Fruit fly (Drosophila melanogaster) whole organism, embryonic: ENCODE results near the gene CG45065.

Experiments used
- Abd-B ChIP-seq: fragments of 200-800 bp; sonication (Bioruptor generic); optimal IDR thresholded peaks from 2 replicates; lab custom pipeline; 2018; ENCODE audit warnings: missing biosample characterization, mild to moderate bottlenecking, missing genetic modification characterization, moderate library complexity
- BtbVII ChIP-seq: fragments of 200-800 bp; sonication (Bioruptor generic); optimal IDR thresholded peaks from 3 replicates; lab custom pipeline; 2017; ENCODE audit warnings: missing biosample characterization, mild to moderate bottlenecking, missing genetic modification characterization
- Bteb2 ChIP-seq: fragments of 200-800 bp; sonication (Bioruptor generic); optimal IDR thresholded peaks from 2 replicates; lab custom pipeline; 2016; ENCODE audit warnings: missing biosample characterization, missing genetic modification characterization
- CG10321 ChIP-seq: fragments of 200-800 bp; sonication (Bioruptor generic); IDR thresholded peaks from 2 replicates; pipeline ENCODE4 v1.3.6; 2022; ENCODE audit warnings: missing biosample characterization, missing genetic modification characterization
- CG11696 ChIP-seq: fragments of 200-800 bp; sonication (Bioruptor generic); IDR thresholded peaks from 2 replicates; pipeline ENCODE4 v1.3.6; 2022; ENCODE audit warnings: missing biosample characterization, missing genetic modification characterization
- CG12071 ChIP-seq: fragments of 200-800 bp; sonication (Bioruptor generic); optimal IDR thresholded peaks from 3 replicates; lab custom pipeline; 2018; ENCODE audit warnings: missing biosample characterization, mild to moderate bottlenecking, missing genetic modification characterization
- CG13894 ChIP-seq: fragments of 200-800 bp; sonication (Bioruptor generic); optimal IDR thresholded peaks from 3 replicates; lab custom pipeline; 2018; ENCODE audit warnings: missing biosample characterization, mild to moderate bottlenecking, missing genetic modification characterization, moderate library complexity
- CG14441 ChIP-seq: fragments of 200-800 bp; sonication (Bioruptor generic); IDR thresholded peaks from 2 replicates; pipeline ENCODE4 v1.3.6; 2022; ENCODE audit warnings: missing biosample characterization, missing genetic modification characterization
- CG1603 ChIP-seq: fragments of 200-800 bp; sonication (Bioruptor generic); optimal IDR thresholded peaks from 2 replicates; lab custom pipeline; 2019; ENCODE audit warnings: missing biosample characterization, mild to moderate bottlenecking, missing genetic modification characterization, moderate library complexity
- CG17568 ChIP-seq: fragments of 200-800 bp; sonication (Bioruptor generic); optimal IDR thresholded peaks from 2 replicates; lab custom pipeline; 2018; ENCODE audit warnings: missing biosample characterization, mild to moderate bottlenecking, missing genetic modification characterization, moderate library complexity
- CG31441 ChIP-seq: fragments of 200-800 bp; sonication (Bioruptor generic); IDR thresholded peaks from 2 replicates; pipeline ENCODE4 v1.3.6; 2022; ENCODE audit warnings: missing biosample characterization, missing genetic modification characterization
- CG32532 ChIP-seq: fragments of 200-800 bp; sonication (Bioruptor generic); IDR thresholded peaks from 2 replicates; pipeline ENCODE4 v1.3.6; 2022; ENCODE audit warnings: missing biosample characterization, missing genetic modification characterization
- CG32772 ChIP-seq: fragments of 200-800 bp; sonication (Bioruptor generic); IDR thresholded peaks from 2 replicates; pipeline ENCODE4 v1.3.6; 2022; ENCODE audit warnings: missing biosample characterization, missing genetic modification characterization
- CG34376 ChIP-seq: fragments of 200-800 bp; sonication (Bioruptor generic); optimal IDR thresholded peaks from 2 replicates; lab custom pipeline; 2018; ENCODE audit warnings: missing biosample characterization, mild to moderate bottlenecking, missing genetic modification characterization
- CG3995 ChIP-seq: fragments of 200-800 bp; sonication (Bioruptor generic); optimal IDR thresholded peaks from 3 replicates; lab custom pipeline; 2016; ENCODE audit warnings: missing biosample characterization, missing genetic modification characterization
- CG5953 ChIP-seq: fragments of 200-800 bp; sonication (Bioruptor generic); IDR thresholded peaks from 2 replicates; pipeline ENCODE4 v1.3.6; 2022; ENCODE audit warnings: missing biosample characterization, missing genetic modification characterization
- CrebB ChIP-seq: fragments of 200-800 bp; sonication (Bioruptor generic); optimal IDR thresholded peaks from 3 replicates; lab custom pipeline; 2018; ENCODE audit warnings: missing biosample characterization, mild to moderate bottlenecking, missing genetic modification characterization
- E2f2 ChIP-seq: fragments of 200-800 bp; sonication (Bioruptor generic); IDR thresholded peaks from 2 replicates; pipeline ENCODE4 v1.3.6; 2022; ENCODE audit warnings: missing biosample characterization, missing genetic modification characterization
- HLHmδ ChIP-seq: fragments of 200-800 bp; sonication (Bioruptor generic); optimal IDR thresholded peaks from 2 replicates; lab custom pipeline; 2018; ENCODE audit warnings: missing biosample characterization, mild to moderate bottlenecking, missing genetic modification characterization, moderate library complexity
- Med ChIP-seq: fragments of 200-800 bp; sonication (Bioruptor generic); peaks from one replicate; lab custom pipeline; 2016; ENCODE audit warnings: missing biosample characterization, missing genetic modification characterization, mild to moderate bottlenecking, inconsistent platforms, moderate library complexity
- Nf-YA ChIP-seq: fragments of 200-800 bp; sonication (Bioruptor generic); IDR thresholded peaks from 2 replicates; pipeline ENCODE4 v1.3.6; 2022; ENCODE audit warnings: missing biosample characterization, missing genetic modification characterization
- PHDP ChIP-seq: fragments of 200-800 bp; sonication (Bioruptor generic); optimal IDR thresholded peaks from 3 replicates; lab custom pipeline; 2018; ENCODE audit warnings: missing biosample characterization, mild to moderate bottlenecking, missing genetic modification characterization, moderate library complexity
- Pdp1 ChIP-seq, 2 experiments: fragments of 200-800 bp; sonication (Bioruptor generic); optimal IDR thresholded peaks; 3 replicates each; lab custom pipeline; 2016; ENCODE audit warnings: missing biosample characterization in 2 of 2, missing genetic modification characterization in 2 of 2, mild to moderate bottlenecking in 1 of 2, moderate library complexity in 1 of 2
- Stat92E ChIP-seq, 3 experiments: fragments of >200 bp in 2 of 3; fragments of 200-800 bp in 1 of 3; sonication (Bioruptor generic) in 1 of 3; optimal IDR thresholded peaks; 2 replicates each; lab custom pipeline; 2017 to 2019; ENCODE audit warnings: missing biosample characterization in 3 of 3, missing genetic modification characterization in 3 of 3, mild to moderate bottlenecking in 1 of 3, moderate library complexity in 1 of 3
- amos ChIP-seq: fragments of 200-800 bp; sonication (Bioruptor generic); IDR thresholded peaks from 2 replicates; pipeline ENCODE4 v1.3.6; 2022; ENCODE audit warnings: missing biosample characterization, missing genetic modification characterization; ENCODE audit not compliant: partially characterized antibody
- ara ChIP-seq: fragments of 200-800 bp; sonication (Bioruptor generic); IDR thresholded peaks from 2 replicates; pipeline ENCODE4 v1.3.6; 2022; ENCODE audit warnings: missing biosample characterization, missing genetic modification characterization
- br ChIP-seq: fragments of >200 bp; optimal IDR thresholded peaks from 2 replicates; lab custom pipeline; 2017
- cwo ChIP-seq: fragments of 200-800 bp; sonication (Bioruptor generic); optimal IDR thresholded peaks from 3 replicates; lab custom pipeline; 2017; ENCODE audit warnings: missing biosample characterization, missing genetic modification characterization, mild to moderate bottlenecking, moderate library complexity, missing genetic modification reagents
- danr ChIP-seq: fragments of 200-800 bp; sonication (Bioruptor generic); IDR thresholded peaks from 2 replicates; pipeline ENCODE4 v1.3.6; 2022; ENCODE audit warnings: missing biosample characterization, missing genetic modification characterization
- dati ChIP-seq: fragments of 200-800 bp; sonication (Bioruptor generic); IDR thresholded peaks from 2 replicates; pipeline ENCODE4 v1.3.6; 2022; ENCODE audit warnings: missing biosample characterization, missing genetic modification characterization
- eyg ChIP-seq: fragments of 200-800 bp; sonication (Bioruptor generic); optimal IDR thresholded peaks from 3 replicates; lab custom pipeline; 2016; ENCODE audit warnings: missing biosample characterization, missing genetic modification characterization
- fru ChIP-seq: fragments of >200 bp; optimal IDR thresholded peaks from 2 replicates; lab custom pipeline; 2017
- gcm ChIP-seq: fragments of 200-800 bp; sonication (Bioruptor generic); optimal IDR thresholded peaks from 2 replicates; lab custom pipeline; 2019; ENCODE audit warnings: missing biosample characterization, mild to moderate bottlenecking, missing genetic modification characterization, moderate library complexity
- gt ChIP-seq: fragments of 200-800 bp; sonication (Bioruptor generic); IDR thresholded peaks from 2 replicates; pipeline ENCODE4 v1.3.6; 2022; ENCODE audit warnings: missing biosample characterization, missing genetic modification characterization
- h ChIP-seq: fragments of >200 bp; optimal IDR thresholded peaks from 2 replicates; lab custom pipeline; 2017
- inv ChIP-seq: fragments of 200-800 bp; sonication (Bioruptor generic); IDR thresholded peaks from 2 replicates; pipeline ENCODE4 v1.3.6; 2022; ENCODE audit warnings: missing biosample characterization, missing genetic modification characterization; ENCODE audit not compliant: partially characterized antibody
- mam ChIP-seq: fragments of 200-800 bp; sonication (Bioruptor generic); optimal IDR thresholded peaks from 3 replicates; lab custom pipeline; 2016; ENCODE audit warnings: missing biosample characterization, missing genetic modification characterization
- nerfin-1 ChIP-seq: fragments of 200-800 bp; sonication (Bioruptor generic); optimal IDR thresholded peaks from 3 replicates; lab custom pipeline; 2019; ENCODE audit warnings: missing biosample characterization, mild to moderate bottlenecking, missing genetic modification characterization, moderate library complexity
- pum ChIP-seq: fragments of 200-800 bp; sonication (Bioruptor generic); optimal IDR thresholded peaks from 2 replicates; lab custom pipeline; 2016; ENCODE audit warnings: missing biosample characterization, missing genetic modification characterization
- ranshi ChIP-seq: fragments of 200-800 bp; sonication (Bioruptor generic); IDR thresholded peaks from 2 replicates; pipeline ENCODE4 v1.3.6; 2022; ENCODE audit warnings: missing biosample characterization, missing genetic modification characterization
- sd ChIP-seq: fragments of 200-800 bp; sonication (Bioruptor generic); optimal IDR thresholded peaks from 3 replicates; lab custom pipeline; 2018; ENCODE audit warnings: missing biosample characterization, mild to moderate bottlenecking, missing genetic modification characterization, moderate library complexity
- sens ChIP-seq: fragments of 200-800 bp; sonication (Bioruptor generic); peaks from one replicate; lab custom pipeline; 2016; ENCODE audit warnings: missing biosample characterization, missing genetic modification characterization
- sim ChIP-seq: fragments of 200-800 bp; sonication (Bioruptor generic); IDR thresholded peaks from 2 replicates; pipeline ENCODE4 v1.3.6; 2022; ENCODE audit warnings: missing biosample characterization, missing genetic modification characterization
- tgo ChIP-seq: fragments of 200-800 bp; sonication (Bioruptor generic); IDR thresholded peaks from 3 replicates; pipeline ENCODE4 v1.3.6; 2022; ENCODE audit warnings: missing biosample characterization, missing genetic modification characterization
- tna ChIP-seq: fragments of 200-800 bp; sonication (Bioruptor generic); IDR thresholded peaks from 2 replicates; pipeline ENCODE4 v1.3.6; 2022; ENCODE audit warnings: missing biosample characterization, missing genetic modification characterization; ENCODE audit not compliant: partially characterized antibody
- tup ChIP-seq: fragments of 200-800 bp; sonication (Bioruptor generic); optimal IDR thresholded peaks from 2 replicates; lab custom pipeline; 2016; ENCODE audit warnings: missing biosample characterization, mild to moderate bottlenecking, missing genetic modification characterization, moderate library complexity
- vvl ChIP-seq: fragments of 200-800 bp; sonication (Bioruptor generic); IDR thresholded peaks from 2 replicates; pipeline ENCODE4 v1.3.6; 2022; ENCODE audit warnings: missing biosample characterization, missing genetic modification characterization
- z ChIP-seq: fragments of 200-800 bp; sonication (Bioruptor generic); IDR thresholded peaks from 3 replicates; pipeline ENCODE4 v1.3.6; 2022; ENCODE audit warnings: missing biosample characterization, missing genetic modification characterization

The CG45065 gene

DNA sequence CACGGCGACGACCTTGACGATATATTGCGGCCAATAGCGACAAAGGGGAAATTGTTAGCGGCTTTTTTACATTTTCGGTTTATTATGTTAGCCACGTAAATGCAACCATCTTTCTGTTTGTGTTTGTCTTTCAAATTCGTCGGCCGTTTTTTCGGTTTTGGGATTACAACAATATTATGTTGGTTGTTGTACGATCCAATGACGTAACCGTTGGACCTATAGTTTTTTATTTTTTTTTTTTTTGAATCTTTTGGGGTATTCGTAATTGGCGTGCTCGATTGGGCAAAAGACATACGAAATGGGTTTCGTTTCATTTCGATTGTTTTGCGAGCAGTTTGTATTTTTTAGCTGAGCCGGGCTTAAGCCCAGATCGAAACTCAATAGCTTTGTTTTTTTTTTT lies 15.5 kb downstream of the CG45065 start (continued):
- TF ChIP-seq h (no peak), CG34376 (GFP tag; lab: Kevin White, UChicago) (no peak), nerfin-1 (tag; lab: Kevin White, UChicago) (no peak), CG13894 (peak; percentile 50)

DNA sequence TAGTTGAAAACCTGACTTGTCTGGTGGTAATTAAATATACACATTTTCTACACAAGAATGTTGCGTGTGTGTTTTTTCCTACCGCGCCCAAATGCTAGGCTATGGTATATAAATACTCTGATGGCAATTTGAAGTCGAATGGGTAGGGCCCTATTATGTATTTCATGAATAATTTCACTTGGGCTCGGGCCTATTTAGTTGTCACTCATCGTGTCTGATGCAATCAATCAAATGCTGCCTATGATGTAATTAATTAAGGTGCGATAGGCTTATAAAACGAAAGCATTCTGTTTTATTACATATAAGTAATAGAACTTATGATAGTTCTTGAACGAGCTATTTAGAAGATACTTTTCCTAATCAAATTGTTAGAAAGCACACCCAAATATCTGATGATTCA lies 19.9 kb downstream of the CG45065 start:
- TF ChIP-seq CrebB (tag; lab: Kevin White, UChicago) (no peak), Bteb2 (GFP tag; lab: Kevin White, UChicago) (no peak), sim (no peak), HLHmδ (GFP tag; lab: Kevin White, UChicago) (no peak), ranshi (GFP tag; lab: Robert Waterston, UW) (no peak), gcm (GFP tag; lab: Kevin White, UChicago) (no peak), CG17568 (no peak), CG32532 (GFP tag; lab: Robert Waterston, UW) (no peak), danr (no peak), tna (GFP tag; lab: Robert Waterston, UW) (no peak), Abd-B (no peak), Med (peak; percentile 25), eyg (GFP tag; lab: Kevin White, UChicago) (no peak), dati (GFP tag; lab: Robert Waterston, UW) (no peak), gt (no peak), CG5953 (GFP tag; lab: Robert Waterston, UW) (no peak), cwo (no peak), E2f2 (GFP tag; lab: Robert Waterston, UW) (no peak), CG14441 (GFP tag; lab: Robert Waterston, UW) (no peak), pum (no peak), ara (no peak), Nf-YA (GFP tag; lab: Robert Waterston, UW) (no peak), sens (GFP tag; lab: Kevin White, UChicago) (peak; percentile 69), vvl (0 out of 2 replicates have a peak, but pooled peaks have one; percentile 26), z (GFP tag; lab: Robert Waterston, UW) (no peak), fru (no peak), Stat92E (GFP tag; optimal IDR thresholded peaks at IDR 0.05; lab: Kevin White, UChicago) (no peak), CG1603 (tag; lab: Kevin White, UChicago) (no peak), CG31441 (GFP tag; lab: Robert Waterston, UW) (no peak), inv (GFP tag; lab: Robert Waterston, UW) (no peak), sd (tag; lab: Kevin White, UChicago) (peak; percentile 44), PHDP (tag; lab: Kevin White, UChicago) (no peak), CG3995 (GFP tag; lab: Kevin White, UChicago) (no peak), CG11696 (GFP tag; lab: Robert Waterston, UW) (no peak), CG12071 (GFP tag; lab: Kevin White, UChicago) (no peak), mam (GFP tag; lab: Kevin White, UChicago) (no peak), tgo (GFP tag; lab: Robert Waterston, UW) (no peak), Pdp1 (GFP tag; optimal IDR thresholded peaks at IDR 0.05; lab: Kevin White, UChicago) (peak in 1 of 2 experiments; percentile 59), BtbVII (GFP tag; lab: Kevin White, UChicago) (no peak), br (no peak), CG32772 (GFP tag; lab: Robert Waterston, UW) (no peak), amos (GFP tag; lab: Robert Waterston, UW) (no peak), tup (no peak), CG10321 (GFP tag; lab: Robert Waterston, UW) (no peak)
